Worm (Caenorhabditis elegans) whole organism, mixed stage, embryonic: ENCODE results near the gene K07F5.6.
"Not testable (repeated sequence)": the region's sequence is repeated elsewhere in the genome, so short reads cannot be mapped to it uniquely, and the experiment has no call there.

ENCODE experiments used
- bed-3 ChIP-seq: fragments of 200-800 bp; sonication (Bioruptor generic); optimal IDR thresholded peaks from 3 replicates; lab custom pipeline; 2018; ENCODE audit warnings: mild to moderate bottlenecking, missing genetic modification characterization, moderate library complexity, missing compliant biosample characterization
- nhr-237 ChIP-seq: fragments of 150-350 bp; optimal IDR thresholded peaks from 2 replicates; lab custom pipeline; 2014; ENCODE audit warnings: missing biosample characterization, missing genetic modification characterization
- unc-62 ChIP-seq: fragments of 150-350 bp; optimal IDR thresholded peaks from 2 replicates; lab custom pipeline; 2014; ENCODE audit warnings: missing biosample characterization, missing genetic modification reagents, missing genetic modification characterization
- zip-8 ChIP-seq: fragments of 150-350 bp; optimal IDR thresholded peaks from 2 replicates; lab custom pipeline; 2014; ENCODE audit warnings: missing biosample characterization, missing genetic modification characterization
- ztf-11 ChIP-seq: fragments of 150-350 bp; optimal IDR thresholded peaks from 2 replicates; lab custom pipeline; 2014; ENCODE audit warnings: missing biosample characterization, missing genetic modification characterization

DNA sequence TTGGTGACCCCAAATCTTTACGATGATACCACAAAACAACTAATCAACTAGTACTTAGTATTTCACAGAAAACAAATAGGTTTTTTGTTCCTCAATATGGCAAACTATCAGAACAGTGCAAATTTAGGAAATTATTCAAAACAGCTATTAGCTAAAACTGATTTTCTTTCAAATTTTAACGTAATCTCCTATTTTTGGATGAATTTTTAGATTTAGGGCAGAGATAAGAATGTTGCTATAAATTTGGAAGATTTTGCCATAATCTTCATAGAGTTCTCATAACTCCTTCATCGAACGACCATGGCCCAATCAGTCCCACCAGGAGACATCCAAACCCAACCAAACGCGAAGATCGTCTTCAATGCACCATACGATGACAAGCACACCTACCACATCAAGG lies 9.1 kb downstream of the K07F5.6 start, which contains the start of gene msp-10:
- TF ChIP-seq ztf-11; bed-3 (GFP tag; lab: Kevin White, UChicago); nhr-237 (tag; lab: Kevin White, UChicago); zip-8 (tag; lab: Kevin White, UChicago); unc-62: not testable (repeated sequence)
